Fruit fly (Drosophila melanogaster): ENCODE results near the gene CG42763.

dm6 chr2L:8142760-8143159 lies 2.1 kb downstream of the CG42763 start:
- TF ChIP-seq ey (GFP tag; optimal IDR thresholded peaks at IDR 0.05) (no peak), Abd-B (GFP tag; optimal IDR thresholded peaks at IDR 0.05) (no peak), usp (GFP tag; optimal IDR thresholded peaks at IDR 0.05) (no peak), Rel (GFP tag; optimal IDR thresholded peaks at IDR 0.05) (peak; percentile 78), Rel (tag; optimal IDR thresholded peaks at IDR 0.05) (no peak)

Measured in whole organism, wandering third instar larva.